Fruit fly (Drosophila melanogaster) whole organism, embryonic: ENCODE measurements around the gene CG42693.

ENCODE experiments used
- Adf1 ChIP-seq: fragments of 200-800 bp; sonication (Bioruptor generic); IDR thresholded peaks from 2 replicates; pipeline ENCODE4 v1.3.6; 2022; ENCODE audit warnings: missing biosample characterization, missing genetic modification characterization
- Atf3 ChIP-seq: fragments of 200-800 bp; sonication (Bioruptor generic); optimal IDR thresholded peaks from 3 replicates; lab custom pipeline; 2016; ENCODE audit warnings: missing biosample characterization, missing genetic modification characterization
- Bdp1 ChIP-seq: fragments of 200-800 bp; sonication (Bioruptor generic); optimal IDR thresholded peaks from 3 replicates; lab custom pipeline; 2016; ENCODE audit warnings: missing biosample characterization, missing genetic modification characterization
- CG10209 ChIP-seq: fragments of 200-800 bp; sonication (Bioruptor generic); optimal IDR thresholded peaks from 3 replicates; lab custom pipeline; 2017; ENCODE audit warnings: missing biosample characterization, mild to moderate bottlenecking, missing genetic modification characterization, missing genetic modification reagents
- CG10543 ChIP-seq: fragments of 200-800 bp; sonication (Bioruptor generic); optimal IDR thresholded peaks from 3 replicates; lab custom pipeline; 2017; ENCODE audit warnings: missing biosample characterization, mild to moderate bottlenecking, missing genetic modification characterization, moderate library complexity
- CG10979 ChIP-seq: fragments of 200-800 bp; sonication (Bioruptor generic); optimal IDR thresholded peaks from 2 replicates; lab custom pipeline; 2018; ENCODE audit warnings: missing biosample characterization, mild to moderate bottlenecking, missing genetic modification characterization, moderate library complexity
- CG11085 ChIP-seq: fragments of 200-800 bp; sonication (Bioruptor generic); IDR thresholded peaks from 2 replicates; pipeline ENCODE4 v1.3.6; 2022; ENCODE audit warnings: missing biosample characterization, missing genetic modification characterization
- CG11695 ChIP-seq: fragments of 200-800 bp; sonication (Bioruptor generic); IDR thresholded peaks from 3 replicates; pipeline ENCODE4 v1.3.6; 2022; ENCODE audit warnings: missing biosample characterization, missing genetic modification characterization
- CG12071 ChIP-seq: fragments of 200-800 bp; sonication (Bioruptor generic); optimal IDR thresholded peaks from 3 replicates; lab custom pipeline; 2018; ENCODE audit warnings: missing biosample characterization, mild to moderate bottlenecking, missing genetic modification characterization
- CG12659 ChIP-seq: fragments of 200-800 bp; sonication (Bioruptor generic); optimal IDR thresholded peaks from 3 replicates; lab custom pipeline; 2017; ENCODE audit warnings: mild to moderate bottlenecking, missing biosample characterization, missing genetic modification reagents, missing genetic modification characterization
- CG12769 ChIP-seq: fragments of 200-800 bp; sonication (Bioruptor generic); optimal IDR thresholded peaks from 2 replicates; lab custom pipeline; 2019; ENCODE audit warnings: missing biosample characterization, mild to moderate bottlenecking, missing genetic modification characterization, moderate library complexity
- CG13123 ChIP-seq: fragments of 200-800 bp; sonication (Bioruptor generic); optimal IDR thresholded peaks from 2 replicates; lab custom pipeline; 2016; ENCODE audit warnings: missing biosample characterization, missing genetic modification characterization
- CG13296 ChIP-seq: fragments of 200-800 bp; sonication (Bioruptor generic); optimal IDR thresholded peaks from 3 replicates; lab custom pipeline; 2018; ENCODE audit warnings: missing biosample characterization, mild to moderate bottlenecking, missing genetic modification characterization
- CG15479 ChIP-seq: fragments of 200-800 bp; sonication (Bioruptor generic); optimal IDR thresholded peaks from 3 replicates; lab custom pipeline; 2019; ENCODE audit warnings: missing biosample characterization, mild to moderate bottlenecking, missing genetic modification characterization, moderate library complexity
- CG16863 ChIP-seq: fragments of 200-800 bp; sonication (Bioruptor generic); optimal IDR thresholded peaks from 3 replicates; lab custom pipeline; 2016; ENCODE audit warnings: missing biosample characterization, missing genetic modification characterization
- CG1792 ChIP-seq: fragments of 200-800 bp; sonication (Bioruptor generic); optimal IDR thresholded peaks from 2 replicates; lab custom pipeline; 2016; ENCODE audit warnings: missing biosample characterization, missing genetic modification characterization
- CG2116 ChIP-seq: fragments of 200-800 bp; sonication (Bioruptor generic); optimal IDR thresholded peaks from 3 replicates; lab custom pipeline; 2018; ENCODE audit warnings: missing biosample characterization, mild to moderate bottlenecking, missing genetic modification characterization
- CG2712 ChIP-seq: fragments of 200-800 bp; optimal IDR thresholded peaks from 3 replicates; lab custom pipeline; 2019; ENCODE audit warnings: missing biosample characterization, mild to moderate bottlenecking, missing genetic modification characterization, moderate library complexity
- CG31388 ChIP-seq: fragments of 200-800 bp; sonication (Bioruptor generic); optimal IDR thresholded peaks from 2 replicates; lab custom pipeline; 2016; ENCODE audit warnings: missing biosample characterization, missing genetic modification characterization
- CG3847 ChIP-seq: fragments of 200-800 bp; sonication (Bioruptor generic); IDR thresholded peaks from 2 replicates; pipeline ENCODE4 v1.3.6; 2022; ENCODE audit warnings: missing biosample characterization, missing genetic modification characterization
- CG4707 ChIP-seq: fragments of 200-800 bp; sonication (Bioruptor generic); optimal IDR thresholded peaks from 2 replicates; lab custom pipeline; 2018; ENCODE audit warnings: missing biosample characterization, mild to moderate bottlenecking, missing genetic modification characterization, moderate library complexity
- CG4730 ChIP-seq: fragments of 200-800 bp; sonication (Bioruptor generic); IDR thresholded peaks from 2 replicates; pipeline ENCODE4 v1.3.6; 2022; ENCODE audit warnings: missing biosample characterization, missing genetic modification characterization
- CG5953 ChIP-seq: fragments of 200-800 bp; sonication (Bioruptor generic); IDR thresholded peaks from 2 replicates; pipeline ENCODE4 v1.3.6; 2022; ENCODE audit warnings: missing biosample characterization, missing genetic modification characterization
- CG7928 ChIP-seq: fragments of 200-800 bp; sonication (Bioruptor generic); optimal IDR thresholded peaks from 2 replicates; lab custom pipeline; 2017; ENCODE audit warnings: missing biosample characterization, mild to moderate bottlenecking, missing genetic modification characterization
- Camta ChIP-seq: fragments of 200-800 bp; sonication (Bioruptor generic); optimal IDR thresholded peaks from 2 replicates; lab custom pipeline; 2016; ENCODE audit warnings: missing biosample characterization, missing genetic modification characterization
- CkIIα-i1 ChIP-seq: fragments of 200-800 bp; sonication (Bioruptor generic); IDR thresholded peaks from 2 replicates; pipeline ENCODE4 v1.3.6; 2022; ENCODE audit warnings: missing biosample characterization, missing genetic modification characterization
- D ChIP-seq, 2 experiments: fragments of 200-800 bp in 1 of 2; fragments of >200 bp in 1 of 2; sonication (Bioruptor generic) in 1 of 2; optimal IDR thresholded peaks; 2 replicates in 1 of 2; 3 replicates in 1 of 2; lab custom pipeline; 2017; ENCODE audit warnings: mild to moderate bottlenecking in 1 of 2, missing biosample characterization in 1 of 2, missing genetic modification characterization in 1 of 2, missing genetic modification reagents in 1 of 2
- Dfd ChIP-seq, 2 experiments: fragments of >200 bp; optimal IDR thresholded peaks; 2 replicates each; lab custom pipeline; 2017; ENCODE audit warnings: missing biosample characterization in 2 of 2, missing genetic modification characterization in 2 of 2
- Ets97D ChIP-seq: fragments of 200-800 bp; sonication (Bioruptor generic); optimal IDR thresholded peaks from 3 replicates; lab custom pipeline; 2016; ENCODE audit warnings: missing biosample characterization, missing genetic modification characterization
- HHEX ChIP-seq: fragments of 200-800 bp; sonication (Bioruptor generic); optimal IDR thresholded peaks from 3 replicates; lab custom pipeline; 2017; ENCODE audit warnings: missing biosample characterization, mild to moderate bottlenecking, missing genetic modification characterization, missing genetic modification reagents
- HLHmδ ChIP-seq: fragments of 200-800 bp; sonication (Bioruptor generic); optimal IDR thresholded peaks from 2 replicates; lab custom pipeline; 2018; ENCODE audit warnings: missing biosample characterization, mild to moderate bottlenecking, missing genetic modification characterization, moderate library complexity
- Lpt ChIP-seq: fragments of >200 bp; optimal IDR thresholded peaks from 2 replicates; lab custom pipeline; 2018; ENCODE audit warnings: missing biosample characterization, missing genetic modification characterization
- Mad ChIP-seq: fragments of 200-800 bp; sonication (Bioruptor generic); optimal IDR thresholded peaks from 2 replicates; lab custom pipeline; 2016; ENCODE audit warnings: missing biosample characterization, missing genetic modification characterization
- NC2β ChIP-seq: fragments of 200-800 bp; sonication (Bioruptor generic); optimal IDR thresholded peaks from 2 replicates; lab custom pipeline; 2016; ENCODE audit warnings: missing biosample characterization, missing genetic modification characterization
- Ravus ChIP-seq: fragments of 200-800 bp; sonication (Bioruptor generic); IDR thresholded peaks from 2 replicates; pipeline ENCODE4 v1.3.6; 2022; ENCODE audit warnings: missing biosample characterization, missing genetic modification characterization
- Ssrp ChIP-seq: fragments of 200-800 bp; sonication (Bioruptor generic); optimal IDR thresholded peaks from 2 replicates; lab custom pipeline; 2018; ENCODE audit warnings: missing biosample characterization, mild to moderate bottlenecking, missing genetic modification characterization, moderate library complexity
- ap ChIP-seq: fragments of 200-800 bp; sonication (Bioruptor generic); IDR thresholded peaks from 2 replicates; pipeline ENCODE4 v1.3.6; 2022; ENCODE audit warnings: missing biosample characterization, missing genetic modification characterization
- btn ChIP-seq: fragments of 200-800 bp; sonication (Bioruptor generic); optimal IDR thresholded peaks from 2 replicates; lab custom pipeline; 2016; ENCODE audit warnings: missing biosample characterization, missing genetic modification characterization
- fd102C ChIP-seq: fragments of 200-800 bp; sonication (Bioruptor generic); optimal IDR thresholded peaks from 2 replicates; lab custom pipeline; 2018; ENCODE audit warnings: missing biosample characterization, mild to moderate bottlenecking, missing genetic modification characterization, moderate library complexity
- gem ChIP-seq: fragments of 200-800 bp; sonication (Bioruptor generic); optimal IDR thresholded peaks from 2 replicates; lab custom pipeline; 2019; ENCODE audit warnings: missing biosample characterization, mild to moderate bottlenecking, missing genetic modification characterization, moderate library complexity
- gro ChIP-seq: fragments of 200-800 bp; sonication (Bioruptor generic); optimal IDR thresholded peaks from 2 replicates; lab custom pipeline; 2016; ENCODE audit warnings: missing biosample characterization, missing genetic modification characterization
- ind ChIP-seq: fragments of 200-800 bp; sonication (Bioruptor generic); optimal IDR thresholded peaks from 3 replicates; lab custom pipeline; 2016; ENCODE audit warnings: missing biosample characterization, missing genetic modification characterization
- klu ChIP-seq: fragments of 200-800 bp; sonication (Bioruptor generic); IDR thresholded peaks from 2 replicates; pipeline ENCODE4 v1.3.6; 2022; ENCODE audit warnings: missing biosample characterization, missing genetic modification characterization
- maf-S ChIP-seq: fragments of 200-800 bp; sonication (Bioruptor generic); optimal IDR thresholded peaks from 2 replicates; lab custom pipeline; 2016; ENCODE audit warnings: missing biosample characterization, missing genetic modification characterization
- peb ChIP-seq: fragments of 200-800 bp; sonication (Bioruptor generic); IDR thresholded peaks from 2 replicates; pipeline ENCODE4 v1.3.6; 2022; ENCODE audit warnings: missing biosample characterization, missing genetic modification characterization
- prd ChIP-seq, 3 experiments: fragments of >200 bp in 2 of 3; fragments of 200-800 bp in 1 of 3; sonication (Bioruptor generic) in 1 of 3; optimal IDR thresholded peaks in 2 of 3; IDR thresholded peaks in 1 of 3; 2 replicates in 2 of 3; 3 replicates in 1 of 3; pipeline versions ENCODE4 v1.3.6 to Lab custom; 2017 to 2022; ENCODE audit warnings: missing biosample characterization in 1 of 3, missing genetic modification characterization in 1 of 3
- sna ChIP-seq: fragments of 200-800 bp; sonication (Bioruptor generic); IDR thresholded peaks from 2 replicates; pipeline ENCODE4 v1.3.6; 2022; ENCODE audit warnings: missing biosample characterization, missing genetic modification characterization; ENCODE audit not compliant: partially characterized antibody
- tll ChIP-seq, 2 experiments: fragments of 200-800 bp in 1 of 2; fragments of >200 bp in 1 of 2; sonication (Bioruptor generic) in 1 of 2; optimal IDR thresholded peaks; 2 replicates each; lab custom pipeline; 2017 to 2019; ENCODE audit warnings: missing biosample characterization in 2 of 2, missing genetic modification characterization in 2 of 2, mild to moderate bottlenecking in 1 of 2, moderate library complexity in 1 of 2
- zen2 ChIP-seq: fragments of 200-800 bp; sonication (Bioruptor generic); IDR thresholded peaks from 3 replicates; pipeline ENCODE4 v1.3.6; 2022; ENCODE audit warnings: missing biosample characterization, missing genetic modification characterization; ENCODE audit not compliant: partially characterized antibody
- zf30C ChIP-seq: fragments of 200-800 bp; sonication (Bioruptor generic); optimal IDR thresholded peaks from 3 replicates; lab custom pipeline; 2018; ENCODE audit warnings: missing biosample characterization, mild to moderate bottlenecking, missing genetic modification characterization

The CG42693 gene

DNA sequence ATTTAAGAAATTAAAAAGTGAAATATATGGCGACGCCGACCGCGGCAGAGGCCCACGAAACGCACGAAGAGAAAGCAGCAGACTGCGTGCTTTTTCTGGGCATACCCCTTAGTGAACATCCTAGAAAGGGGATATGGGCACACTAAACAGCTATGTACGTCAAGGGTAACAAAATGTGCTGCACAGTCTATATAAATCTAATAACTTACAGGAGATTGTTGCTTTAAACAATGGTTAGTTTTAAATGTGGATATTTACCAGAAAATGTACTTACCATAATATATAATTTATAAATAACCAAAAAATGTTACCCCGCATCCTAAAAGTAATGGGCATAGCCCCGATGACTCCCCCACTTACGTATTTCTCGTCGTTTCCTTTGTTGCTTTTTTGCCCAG is 10.0 kb upstream of the CG42693 start (continued):
- TF ChIP-seq gem (tag; lab: Kevin White, UChicago) (peak; percentile 38), Bdp1 (GFP tag; lab: Kevin White, UChicago) (no peak), D (optimal IDR thresholded peaks at IDR 0.05; lab: Kevin White, UChicago) (no peak), D (GFP tag; optimal IDR thresholded peaks at IDR 0.05; lab: Kevin White, UChicago) (no peak), CG11695 (no peak), HHEX (GFP tag; lab: Kevin White, UChicago) (no peak), CG1792 (GFP tag; lab: Kevin White, UChicago) (no peak), fd102C (no peak), Mad (GFP tag; lab: Kevin White, UChicago) (no peak), ap (GFP tag; lab: Robert Waterston, UW) (0 out of 2 replicates have a peak, but pooled peaks have one; percentile 12), CG13296 (GFP tag; lab: Kevin White, UChicago) (no peak), CG13123 (GFP tag; lab: Kevin White, UChicago) (no peak), CkIIα-i1 (no peak), CG10979 (tag; lab: Kevin White, UChicago) (peak; percentile 31), klu (GFP tag; lab: Robert Waterston, UW) (no peak), maf-S (no peak), peb (GFP tag; lab: Robert Waterston, UW) (no peak), Dfd (GFP tag; optimal IDR thresholded peaks at IDR 0.05; lab: Kevin White, UChicago) (no peak), CG12659 (GFP tag; lab: Kevin White, UChicago) (no peak), CG16863 (GFP tag; lab: Kevin White, UChicago) (no peak), ind (peak; percentile 29), HLHmδ (GFP tag; lab: Kevin White, UChicago) (no peak), sna (GFP tag; lab: Robert Waterston, UW) (no peak), CG4707 (no peak), CG15479 (GFP tag; lab: Kevin White, UChicago) (no peak), Ravus (GFP tag; lab: Robert Waterston, UW) (no peak), CG2712 (tag; lab: Kevin White, UChicago) (peak; percentile 21), CG12071 (GFP tag; lab: Kevin White, UChicago) (no peak), CG2116 (GFP tag; lab: Kevin White, UChicago) (no peak), zf30C (GFP tag; lab: Kevin White, UChicago) (no peak), btn (GFP tag; lab: Kevin White, UChicago) (no peak), CG12769 (no peak), Lpt (no peak), CG5953 (GFP tag; lab: Robert Waterston, UW) (no peak), zen2 (GFP tag; lab: Robert Waterston, UW) (no peak), tll (GFP tag; optimal IDR thresholded peaks at IDR 0.05; lab: Kevin White, UChicago) (no peak), Ets97D (GFP tag; lab: Kevin White, UChicago) (no peak), CG7928 (no peak), CG4730 (GFP tag; lab: Robert Waterston, UW) (0 out of 2 replicates have a peak, but pooled peaks have one; percentile 23), CG3847 (GFP tag; lab: Robert Waterston, UW) (no peak), Atf3 (no peak), CG10543 (no peak), CG11085 (GFP tag; lab: Robert Waterston, UW) (no peak), NC2β (GFP tag; lab: Kevin White, UChicago) (no peak), CG31388 (GFP tag; lab: Kevin White, UChicago) (no peak), CG10209 (GFP tag; lab: Kevin White, UChicago) (no peak), gro (no peak), Camta (no peak), Adf1 (peak; percentile 46; the same call in 1 of the 2 replicates), Ssrp (peak; percentile 10), prd (optimal IDR thresholded peaks at IDR 0.05; lab: Kevin White, UChicago) (no peak), prd (GFP tag; IDR thresholded peaks at IDR 0.05; lab: Robert Waterston, UW) (peak; percentile 35; the same call in 1 of the 3 replicates)
